Fruit fly (Drosophila melanogaster) whole organism, prepupa: ENCODE data around the gene CG34043.

ENCODE experiments used
- CG1621 ChIP-seq: fragments of 200-800 bp; sonication (Bioruptor generic); optimal IDR thresholded peaks from 3 replicates; lab custom pipeline; 2018; ENCODE audit warnings: missing biosample characterization, mild to moderate bottlenecking, missing genetic modification characterization
- CG4318 ChIP-seq: fragments of 200-800 bp; sonication (Bioruptor generic); optimal IDR thresholded peaks from 3 replicates; lab custom pipeline; 2017; ENCODE audit warnings: missing biosample characterization, mild to moderate bottlenecking, missing genetic modification characterization
- CG6808 ChIP-seq: fragments of 200-800 bp; sonication (Bioruptor generic); optimal IDR thresholded peaks from 3 replicates; lab custom pipeline; 2017; ENCODE audit warnings: missing biosample characterization, missing genetic modification characterization, mild to moderate bottlenecking, moderate library complexity, missing genetic modification reagents
- Eip75B ChIP-seq: fragments of 200-800 bp; sonication (Bioruptor generic); optimal IDR thresholded peaks from 3 replicates; lab custom pipeline; 2016; ENCODE audit warnings: missing biosample characterization, missing genetic modification characterization
- Ets96B ChIP-seq: fragments of 200-800 bp; optimal IDR thresholded peaks from 2 replicates; lab custom pipeline; 2019; ENCODE audit warnings: missing biosample characterization, mild to moderate bottlenecking, missing genetic modification characterization, moderate library complexity
- Hr38 ChIP-seq: sonication (Bioruptor generic); optimal IDR thresholded peaks from 2 replicates; lab custom pipeline; 2016; ENCODE audit warnings: missing biosample characterization, missing genetic modification characterization
- Met ChIP-seq: fragments of 200-800 bp; sonication (Bioruptor generic); optimal IDR thresholded peaks from 3 replicates; lab custom pipeline; 2016; ENCODE audit warnings: missing biosample characterization, missing genetic modification characterization
- OdsH ChIP-seq: fragments of 200-800 bp; sonication (Bioruptor generic); optimal IDR thresholded peaks from 3 replicates; lab custom pipeline; 2016; ENCODE audit warnings: missing biosample characterization, missing genetic modification characterization
- fd59A ChIP-seq: fragments of 200-800 bp; sonication (Bioruptor generic); optimal IDR thresholded peaks from 2 replicates; lab custom pipeline; 2017; ENCODE audit warnings: missing biosample characterization, mild to moderate bottlenecking, missing genetic modification characterization, missing genetic modification reagents
- lz ChIP-seq: fragments of 200-800 bp; sonication (Bioruptor generic); optimal IDR thresholded peaks from 3 replicates; lab custom pipeline; 2016; ENCODE audit warnings: missing biosample characterization, missing genetic modification characterization
- pdm3 ChIP-seq: fragments of 200-800 bp; sonication (Bioruptor generic); optimal IDR thresholded peaks from 3 replicates; lab custom pipeline; 2016; ENCODE audit warnings: missing biosample characterization, missing genetic modification characterization

dm6 chr2L:10310614-10311382 lies 30.1 kb upstream of the CG34043 start, which contains the start of gene Cdk5alpha:
- no peak for TF ChIP-seq CG1621 (tag; lab: Kevin White, UChicago)
- TF ChIP-seq Hr38 (GFP tag; lab: Kevin White, UChicago), result no peak
- TF ChIP-seq Ets96B, result no peak
- no peak for TF ChIP-seq lz
- no peak for TF ChIP-seq CG4318 (GFP tag; lab: Kevin White, UChicago)
- TF ChIP-seq Met, result no peak
- no peak for TF ChIP-seq OdsH (GFP tag; lab: Kevin White, UChicago)
- TF ChIP-seq fd59A (GFP tag; lab: Kevin White, UChicago), result no peak
- no peak for TF ChIP-seq Eip75B (GFP tag; lab: Kevin White, UChicago)
- no peak for TF ChIP-seq pdm3 (GFP tag; lab: Kevin White, UChicago)
- no peak for TF ChIP-seq CG6808 (GFP tag; lab: Kevin White, UChicago)
